Worm (Caenorhabditis elegans) whole organism, L4 larva: ENCODE data around the gene Y38C1AA.1.

Source experiments
- R02D3.7 ChIP-seq: fragments of 150-350 bp; sonication (generic microtip); optimal IDR thresholded peaks from 3 replicates; lab custom pipeline; 2014; ENCODE audit warnings: missing biosample characterization, missing genetic modification characterization
- T26A8.4 ChIP-seq: fragments of 200-800 bp; sonication (Bioruptor generic); IDR thresholded peaks from 2 replicates; pipeline ENCODE4 v1.3.6; 2022; ENCODE audit warnings: missing genetic modification characterization, missing compliant biosample characterization
- Y75B8A.6 ChIP-seq: fragments of 200-800 bp; sonication (Bioruptor generic); IDR thresholded peaks from 2 replicates; pipeline ENCODE4 v1.3.6; 2022; ENCODE audit warnings: missing genetic modification reagents, missing genetic modification characterization, missing compliant biosample characterization
- aha-1 ChIP-seq: fragments of 150-350 bp; peaks from one replicate; lab custom pipeline; 2014; ENCODE audit warnings: missing biosample characterization, missing genetic modification characterization
- lin-39 ChIP-seq: fragments of 150-350 bp; optimal IDR thresholded peaks from 2 replicates; lab custom pipeline; 2014; ENCODE audit warnings: missing biosample characterization, missing genetic modification reagents, missing genetic modification characterization
- mdl-1 ChIP-seq, 2 experiments: fragments of 150-350 bp in 1 of 2; sonication (generic microtip) in 1 of 2; optimal IDR thresholded peaks; 2 replicates each; lab custom pipeline; 2014 to 2017; ENCODE audit warnings: missing biosample characterization in 2 of 2, missing genetic modification characterization in 2 of 2
- nhr-28 ChIP-seq: fragments of 150-350 bp; optimal IDR thresholded peaks from 2 replicates; lab custom pipeline; 2014; ENCODE audit warnings: missing biosample characterization, missing genetic modification characterization
- pha-4 ChIP-seq, 2 experiments: fragments of 150-350 bp in 1 of 2; fragments of 200-800 bp in 1 of 2; sonication (Bioruptor generic) in 1 of 2; IDR thresholded peaks in 1 of 2; optimal IDR thresholded peaks in 1 of 2; 2 replicates each; pipeline versions ENCODE4 v1.3.6 to Lab custom; 2014 to 2022; ENCODE audit warnings: missing genetic modification characterization in 2 of 2, missing genetic modification reagents in 2 of 2, missing biosample characterization in 1 of 2, missing compliant biosample characterization in 1 of 2
- unc-62 ChIP-seq, 3 experiments: fragments of 150-350 bp in 1 of 3; sonication (generic microtip); optimal IDR thresholded peaks in 2 of 3; peaks in 1 of 3; 1 replicate in 1 of 3; 2 replicates in 2 of 3; lab custom pipeline; 2014 to 2017; ENCODE audit warnings: missing biosample characterization in 3 of 3, missing genetic modification characterization in 3 of 3, missing genetic modification reagents in 3 of 3, missing genotype in 1 of 3
- zag-1 ChIP-seq: fragments of 150-350 bp; optimal IDR thresholded peaks from 2 replicates; lab custom pipeline; 2014; ENCODE audit warnings: missing biosample characterization, missing genetic modification characterization

DNA sequence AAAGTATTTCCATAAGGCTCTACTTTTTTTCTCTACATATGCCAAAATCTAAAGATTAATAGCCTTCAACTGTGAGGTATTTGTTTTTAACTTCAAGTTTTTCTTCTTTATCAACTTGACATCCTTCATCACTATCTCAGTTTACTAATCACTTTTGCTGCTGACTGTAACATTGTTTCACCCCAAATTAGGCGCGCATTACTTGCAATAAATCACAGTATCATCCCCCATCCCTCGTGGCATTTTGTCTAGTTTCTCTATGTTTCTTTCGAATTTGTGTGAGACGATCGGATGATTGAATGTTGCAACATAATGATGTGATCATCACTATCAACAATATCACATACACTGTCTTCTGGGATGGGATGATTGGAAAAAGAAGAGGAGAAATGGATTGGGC is 39.5 kb downstream of the Y38C1AA.1 start:
- TF ChIP-seq zag-1 (no peak), unc-62 (GFP tag; optimal IDR thresholded peaks at IDR 0.05 in 1 of 2; lab: Kevin White, UChicago) (peak in 1 of 2 experiments; percentile 88), unc-62 (tag; optimal IDR thresholded peaks at IDR 0.05; lab: Kevin White, UChicago) (no peak), mdl-1 (tag; optimal IDR thresholded peaks at IDR 0.05; lab: Kevin White, UChicago) (peak; percentile 69 to 95), T26A8.4 (no peak), aha-1 (no peak), pha-4 (GFP tag; IDR thresholded peaks at IDR 0.05; lab: Robert Waterston, UW) (no peak), pha-4 (tag; optimal IDR thresholded peaks at IDR 0.05; lab: Kevin White, UChicago) (no peak), lin-39 (tag; lab: Kevin White, UChicago) (no peak), R02D3.7 (tag; lab: Kevin White, UChicago) (no peak), Y75B8A.6 (GFP tag; lab: Robert Waterston, UW) (no peak), nhr-28 (tag; lab: Kevin White, UChicago) (peak; percentile 78)
